Fruit fly (Drosophila melanogaster) whole organism, embryonic: Measurements from ENCODE around the gene uncNacbeta.

Experiments
- Aef1 ChIP-seq: fragments of 200-800 bp; sonication (Bioruptor generic); IDR thresholded peaks from 3 replicates; pipeline ENCODE4 v1.3.6; 2022; ENCODE audit warnings: missing biosample characterization, missing genetic modification characterization
- BtbVII ChIP-seq: fragments of 200-800 bp; sonication (Bioruptor generic); optimal IDR thresholded peaks from 3 replicates; lab custom pipeline; 2017; ENCODE audit warnings: missing biosample characterization, mild to moderate bottlenecking, missing genetic modification characterization
- CG10274 ChIP-seq: fragments of 200-800 bp; sonication (Bioruptor generic); optimal IDR thresholded peaks from 3 replicates; lab custom pipeline; 2017; ENCODE audit warnings: missing biosample characterization, mild to moderate bottlenecking, missing genetic modification characterization
- CG12769 ChIP-seq: fragments of 200-800 bp; sonication (Bioruptor generic); optimal IDR thresholded peaks from 2 replicates; lab custom pipeline; 2019; ENCODE audit warnings: missing biosample characterization, mild to moderate bottlenecking, missing genetic modification characterization, moderate library complexity
- CG15269 ChIP-seq: fragments of 200-800 bp; sonication (Bioruptor generic); optimal IDR thresholded peaks from 2 replicates; lab custom pipeline; 2018; ENCODE audit warnings: missing biosample characterization, mild to moderate bottlenecking, missing genetic modification characterization, moderate library complexity
- CG15601 ChIP-seq: fragments of 200-800 bp; sonication (Bioruptor generic); optimal IDR thresholded peaks from 3 replicates; lab custom pipeline; 2019; ENCODE audit warnings: missing biosample characterization, mild to moderate bottlenecking, missing genetic modification characterization, moderate library complexity
- CG17328 ChIP-seq: fragments of 200-800 bp; sonication (Bioruptor generic); IDR thresholded peaks from 2 replicates; pipeline ENCODE4 v1.3.6; 2022; ENCODE audit warnings: missing biosample characterization, missing genetic modification characterization
- CG17912 ChIP-seq: fragments of 200-800 bp; sonication (Bioruptor generic); optimal IDR thresholded peaks from 2 replicates; lab custom pipeline; 2018; ENCODE audit warnings: missing biosample characterization, mild to moderate bottlenecking, missing genetic modification characterization
- CG2875 ChIP-seq: fragments of 200-800 bp; sonication (Bioruptor generic); optimal IDR thresholded peaks from 2 replicates; lab custom pipeline; 2017; ENCODE audit warnings: missing biosample characterization, mild to moderate bottlenecking, missing genetic modification characterization, missing genetic modification reagents
- CG31388 ChIP-seq: fragments of 200-800 bp; sonication (Bioruptor generic); optimal IDR thresholded peaks from 2 replicates; lab custom pipeline; 2016; ENCODE audit warnings: missing biosample characterization, missing genetic modification characterization
- CG3163 ChIP-seq: fragments of 200-800 bp; sonication (Bioruptor generic); optimal IDR thresholded peaks from 3 replicates; lab custom pipeline; 2016; ENCODE audit warnings: missing biosample characterization, missing genetic modification characterization
- CG3407 ChIP-seq: fragments of 200-800 bp; sonication (Bioruptor generic); optimal IDR thresholded peaks from 2 replicates; lab custom pipeline; 2018; ENCODE audit warnings: missing biosample characterization, mild to moderate bottlenecking, missing genetic modification characterization
- CG6272 ChIP-seq: fragments of 200-800 bp; sonication (Bioruptor generic); IDR thresholded peaks from 2 replicates; pipeline ENCODE4 v1.3.6; 2022; ENCODE audit warnings: missing biosample characterization, missing genetic modification characterization
- CG6689 ChIP-seq: fragments of 200-800 bp; sonication (Bioruptor generic); IDR thresholded peaks from 2 replicates; pipeline ENCODE4 v1.3.6; 2022; ENCODE audit warnings: missing biosample characterization, missing genetic modification characterization
- CG7357 ChIP-seq: fragments of 200-800 bp; sonication (Bioruptor generic); IDR thresholded peaks from 3 replicates; pipeline ENCODE4 v1.3.6; 2022; ENCODE audit warnings: missing biosample characterization, missing genetic modification characterization
- CG8478 ChIP-seq: fragments of >200 bp; optimal IDR thresholded peaks from 2 replicates; lab custom pipeline; 2018
- CG9609 ChIP-seq: fragments of 200-800 bp; sonication (Bioruptor generic); optimal IDR thresholded peaks from 3 replicates; lab custom pipeline; 2016; ENCODE audit warnings: missing biosample characterization, missing genetic modification characterization
- CkIIα-i1 ChIP-seq: fragments of 200-800 bp; sonication (Bioruptor generic); IDR thresholded peaks from 2 replicates; pipeline ENCODE4 v1.3.6; 2022; ENCODE audit warnings: missing biosample characterization, missing genetic modification characterization
- Dll ChIP-seq: fragments of 200-800 bp; sonication (Bioruptor generic); IDR thresholded peaks from 4 replicates; pipeline ENCODE4 v1.3.6; 2022; ENCODE audit warnings: missing biosample characterization, missing genetic modification characterization; ENCODE audit not compliant: partially characterized antibody
- Ets65A ChIP-seq: fragments of 200-800 bp; sonication (Bioruptor generic); peaks from one replicate; lab custom pipeline; 2016; ENCODE audit warnings: missing biosample characterization, missing genetic modification characterization
- HHEX ChIP-seq: fragments of 200-800 bp; sonication (Bioruptor generic); optimal IDR thresholded peaks from 3 replicates; lab custom pipeline; 2017; ENCODE audit warnings: missing biosample characterization, mild to moderate bottlenecking, missing genetic modification characterization, missing genetic modification reagents
- HLH4C ChIP-seq: fragments of 200-800 bp; sonication (Bioruptor generic); IDR thresholded peaks from 3 replicates; pipeline ENCODE4 v1.3.6; 2022; ENCODE audit warnings: missing biosample characterization, missing genetic modification characterization; ENCODE audit not compliant: partially characterized antibody
- Oaz ChIP-seq: fragments of 200-800 bp; sonication (Bioruptor generic); IDR thresholded peaks from 2 replicates; pipeline ENCODE4 v1.3.6; 2022; ENCODE audit warnings: missing biosample characterization, missing genetic modification characterization
- Ravus ChIP-seq: fragments of 200-800 bp; sonication (Bioruptor generic); IDR thresholded peaks from 2 replicates; pipeline ENCODE4 v1.3.6; 2022; ENCODE audit warnings: missing biosample characterization, missing genetic modification characterization
- Rx ChIP-seq: fragments of 200-800 bp; sonication (Bioruptor generic); IDR thresholded peaks from 2 replicates; pipeline ENCODE4 v1.3.6; 2022; ENCODE audit warnings: missing biosample characterization, missing genetic modification characterization
- Sin3A ChIP-seq: fragments of >200 bp; optimal IDR thresholded peaks from 2 replicates; lab custom pipeline; 2018
- Sry-β ChIP-seq: fragments of 200-800 bp; sonication (Bioruptor generic); optimal IDR thresholded peaks from 2 replicates; lab custom pipeline; 2018; ENCODE audit warnings: missing biosample characterization, mild to moderate bottlenecking, missing genetic modification characterization, moderate library complexity
- Sry-δ ChIP-seq: fragments of 200-800 bp; sonication (Bioruptor generic); optimal IDR thresholded peaks from 2 replicates; lab custom pipeline; 2016; ENCODE audit warnings: missing biosample characterization, missing genetic modification characterization
- Stat92E ChIP-seq, 3 experiments: fragments of >200 bp in 2 of 3; fragments of 200-800 bp in 1 of 3; sonication (Bioruptor generic) in 1 of 3; optimal IDR thresholded peaks; 2 replicates each; lab custom pipeline; 2017 to 2019; ENCODE audit warnings: missing biosample characterization in 3 of 3, missing genetic modification characterization in 3 of 3, mild to moderate bottlenecking in 1 of 3, moderate library complexity in 1 of 3
- Vsx1 ChIP-seq: fragments of 200-800 bp; sonication (Bioruptor generic); optimal IDR thresholded peaks from 2 replicates; lab custom pipeline; 2017; ENCODE audit warnings: missing biosample characterization, mild to moderate bottlenecking, missing genetic modification characterization, missing genetic modification reagents
- ab ChIP-seq: fragments of 200-800 bp; sonication (Bioruptor generic); optimal IDR thresholded peaks from 2 replicates; lab custom pipeline; 2016; ENCODE audit warnings: missing biosample characterization, missing genetic modification characterization
- ap ChIP-seq: fragments of 200-800 bp; sonication (Bioruptor generic); IDR thresholded peaks from 2 replicates; pipeline ENCODE4 v1.3.6; 2022; ENCODE audit warnings: missing biosample characterization, missing genetic modification characterization
- cwo ChIP-seq: fragments of 200-800 bp; sonication (Bioruptor generic); optimal IDR thresholded peaks from 3 replicates; lab custom pipeline; 2017; ENCODE audit warnings: missing biosample characterization, missing genetic modification characterization, mild to moderate bottlenecking, moderate library complexity, missing genetic modification reagents
- ems ChIP-seq: fragments of 200-800 bp; sonication (Bioruptor generic); optimal IDR thresholded peaks from 3 replicates; lab custom pipeline; 2016; ENCODE audit warnings: missing biosample characterization, missing genetic modification characterization
- eyg ChIP-seq: fragments of 200-800 bp; sonication (Bioruptor generic); optimal IDR thresholded peaks from 3 replicates; lab custom pipeline; 2016; ENCODE audit warnings: missing biosample characterization, missing genetic modification characterization
- fd64A ChIP-seq: fragments of 200-800 bp; sonication (Bioruptor generic); optimal IDR thresholded peaks from 3 replicates; lab custom pipeline; 2018; ENCODE audit warnings: missing biosample characterization, mild to moderate bottlenecking, missing genetic modification characterization
- ftz-f1 ChIP-seq: fragments of 200-800 bp; sonication (Bioruptor generic); optimal IDR thresholded peaks from 2 replicates; lab custom pipeline; 2016; ENCODE audit warnings: missing biosample characterization, missing genetic modification characterization
- hth ChIP-seq: fragments of >200 bp; optimal IDR thresholded peaks from 2 replicates; lab custom pipeline; 2017; ENCODE audit warnings: inconsistent platforms
- ind ChIP-seq: fragments of 200-800 bp; sonication (Bioruptor generic); optimal IDR thresholded peaks from 3 replicates; lab custom pipeline; 2016; ENCODE audit warnings: missing biosample characterization, missing genetic modification characterization
- insv ChIP-seq, 2 experiments: fragments of 200-800 bp; sonication (Bioruptor generic); optimal IDR thresholded peaks; 3 replicates each; lab custom pipeline; 2016 to 2018; ENCODE audit warnings: missing biosample characterization in 2 of 2, missing genetic modification characterization in 2 of 2
- inv ChIP-seq: fragments of 200-800 bp; sonication (Bioruptor generic); IDR thresholded peaks from 2 replicates; pipeline ENCODE4 v1.3.6; 2022; ENCODE audit warnings: missing biosample characterization, missing genetic modification characterization; ENCODE audit not compliant: partially characterized antibody
- mirr ChIP-seq: fragments of 200-800 bp; sonication (Bioruptor generic); optimal IDR thresholded peaks from 3 replicates; lab custom pipeline; 2018; ENCODE audit warnings: missing biosample characterization, mild to moderate bottlenecking, missing genetic modification characterization
- nerfin-2 ChIP-seq: fragments of 200-800 bp; sonication (Bioruptor generic); IDR thresholded peaks from 2 replicates; pipeline ENCODE4 v1.3.6; 2022; ENCODE audit warnings: missing biosample characterization, missing genetic modification characterization; ENCODE audit not compliant: partially characterized antibody
- pita ChIP-seq: fragments of 200-800 bp; sonication (Bioruptor generic); optimal IDR thresholded peaks from 2 replicates; lab custom pipeline; 2017; ENCODE audit warnings: missing biosample characterization, mild to moderate bottlenecking, missing genetic modification characterization
- pnt ChIP-seq: fragments of 200-800 bp; sonication (Bioruptor generic); optimal IDR thresholded peaks from 3 replicates; lab custom pipeline; 2016; ENCODE audit warnings: missing biosample characterization, missing genetic modification characterization
- pros ChIP-seq: fragments of 200-800 bp; sonication (Bioruptor generic); optimal IDR thresholded peaks from 3 replicates; lab custom pipeline; 2019; ENCODE audit warnings: missing biosample characterization, mild to moderate bottlenecking, missing genetic modification characterization, moderate library complexity
- row ChIP-seq: fragments of 200-800 bp; sonication (Bioruptor generic); IDR thresholded peaks from 3 replicates; pipeline ENCODE4 v1.3.6; 2022; ENCODE audit warnings: missing biosample characterization, missing genetic modification characterization
- slou ChIP-seq: fragments of 200-800 bp; sonication (Bioruptor generic); optimal IDR thresholded peaks from 3 replicates; lab custom pipeline; 2016; ENCODE audit warnings: missing biosample characterization, missing genetic modification characterization
- sqz ChIP-seq: fragments of 200-800 bp; sonication (Bioruptor generic); optimal IDR thresholded peaks from 3 replicates; lab custom pipeline; 2018; ENCODE audit warnings: missing biosample characterization, mild to moderate bottlenecking, missing genetic modification characterization
- tgo ChIP-seq: fragments of 200-800 bp; sonication (Bioruptor generic); IDR thresholded peaks from 3 replicates; pipeline ENCODE4 v1.3.6; 2022; ENCODE audit warnings: missing biosample characterization, missing genetic modification characterization
- twi ChIP-seq: fragments of 200-800 bp; optimal IDR thresholded peaks from 2 replicates; lab custom pipeline; 2019; ENCODE audit warnings: missing biosample characterization, mild to moderate bottlenecking, missing genetic modification characterization, moderate library complexity
- wek ChIP-seq: fragments of 200-800 bp; sonication (Bioruptor generic); optimal IDR thresholded peaks from 3 replicates; lab custom pipeline; 2018; ENCODE audit warnings: missing biosample characterization, mild to moderate bottlenecking, missing genetic modification characterization, moderate library complexity
- zf30C ChIP-seq: fragments of 200-800 bp; sonication (Bioruptor generic); optimal IDR thresholded peaks from 3 replicates; lab custom pipeline; 2018; ENCODE audit warnings: missing biosample characterization, mild to moderate bottlenecking, missing genetic modification characterization

The uncNacbeta gene

DNA sequence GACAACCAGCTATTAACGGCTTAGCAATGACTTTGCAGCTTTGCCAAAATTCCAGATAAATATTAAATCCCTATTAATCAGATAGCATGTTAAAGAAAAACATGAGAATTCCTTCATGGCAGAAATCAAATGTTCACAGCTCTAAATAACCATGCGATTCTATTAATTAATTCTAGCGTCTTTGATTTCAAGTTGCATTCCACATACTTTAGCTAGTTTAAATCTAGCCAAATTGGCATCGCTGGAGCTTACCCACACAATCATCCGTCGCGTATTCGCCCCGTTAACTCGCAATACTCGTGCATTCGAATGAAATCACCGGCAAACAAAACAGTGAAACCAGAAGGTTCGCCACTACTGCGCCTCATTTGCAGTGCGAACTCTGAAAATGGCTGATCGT, 4.3 kb downstream of the uncNacbeta start, which contains the start of gene Tspo (continued):
- TF ChIP-seq ftz-f1 (GFP tag; lab: Kevin White, UChicago): no peak
- TF ChIP-seq ap (GFP tag; lab: Robert Waterston, UW): no peak
- TF ChIP-seq CG17328: no peak
- TF ChIP-seq CG3407 (GFP tag; lab: Kevin White, UChicago): no peak
- no peak for TF ChIP-seq tgo (GFP tag; lab: Robert Waterston, UW)
- TF ChIP-seq Aef1 (GFP tag; lab: Robert Waterston, UW): no peak
- TF ChIP-seq ind (GFP tag; lab: Kevin White, UChicago): no peak
- TF ChIP-seq twi (tag; lab: Kevin White, UChicago): no peak
- TF ChIP-seq CG2875: no peak
- no peak for TF ChIP-seq hth (lab: Kevin White, UChicago)
- TF ChIP-seq CkIIα-i1 (GFP tag; lab: Robert Waterston, UW): no peak
- TF ChIP-seq ab (GFP tag; lab: Kevin White, UChicago): no peak
- TF ChIP-seq HLH4C (GFP tag; lab: Robert Waterston, UW): no peak
- no peak for TF ChIP-seq CG10274 (GFP tag; lab: Kevin White, UChicago)
- no peak for TF ChIP-seq CG3163 (GFP tag; lab: Kevin White, UChicago)
- TF ChIP-seq Ravus (GFP tag; lab: Robert Waterston, UW): no peak
- TF ChIP-seq insv (GFP tag; optimal IDR thresholded peaks at IDR 0.05; lab: Kevin White, UChicago): no peak
- no peak for TF ChIP-seq Oaz (GFP tag; lab: Robert Waterston, UW)
- TF ChIP-seq pnt (GFP tag; lab: Kevin White, UChicago): no peak
- no peak for TF ChIP-seq sqz (GFP tag; lab: Kevin White, UChicago)
- TF ChIP-seq ems: no peak
- TF ChIP-seq zf30C (GFP tag; lab: Kevin White, UChicago): no peak
- TF ChIP-seq CG9609 (GFP tag; lab: Kevin White, UChicago): no peak
- TF ChIP-seq inv (GFP tag; lab: Robert Waterston, UW): no peak
- TF ChIP-seq Sry-β (GFP tag; lab: Kevin White, UChicago): peak; percentile 91
- no peak for TF ChIP-seq CG6689
- TF ChIP-seq nerfin-2: no peak
- TF ChIP-seq CG15269: no peak
- TF ChIP-seq Vsx1 (GFP tag; lab: Kevin White, UChicago): no peak
- TF ChIP-seq CG12769: no peak
- TF ChIP-seq pros (GFP tag; lab: Kevin White, UChicago): no peak
- TF ChIP-seq Sin3A (lab: Kevin White, UChicago): no peak
- no peak for TF ChIP-seq eyg (GFP tag; lab: Kevin White, UChicago)
- TF ChIP-seq cwo: no peak
- TF ChIP-seq CG17912 (GFP tag; lab: Kevin White, UChicago): no peak
- peak; percentile 2 for TF ChIP-seq Sry-δ
- no peak for TF ChIP-seq Stat92E (GFP tag; optimal IDR thresholded peaks at IDR 0.05; lab: Kevin White, UChicago)
- no peak for TF ChIP-seq slou (GFP tag; lab: Kevin White, UChicago)
- TF ChIP-seq pita (GFP tag; lab: Kevin White, UChicago): no peak
- TF ChIP-seq BtbVII (GFP tag; lab: Kevin White, UChicago): no peak
- TF ChIP-seq wek (GFP tag; lab: Kevin White, UChicago): no peak
- TF ChIP-seq Ets65A (GFP tag; lab: Kevin White, UChicago): no peak
- TF ChIP-seq CG6272 (GFP tag; lab: Robert Waterston, UW): no peak
- TF ChIP-seq mirr (GFP tag; lab: Kevin White, UChicago): no peak
- no peak for TF ChIP-seq Rx (GFP tag; lab: Robert Waterston, UW)
- TF ChIP-seq Dll (GFP tag; lab: Robert Waterston, UW): no peak
- no peak for TF ChIP-seq HHEX (GFP tag; lab: Kevin White, UChicago)
- no peak for TF ChIP-seq CG7357 (GFP tag; lab: Robert Waterston, UW)
- no peak for TF ChIP-seq CG15601
- no peak for TF ChIP-seq fd64A
- TF ChIP-seq row (GFP tag; lab: Robert Waterston, UW): peak; percentile 83
- no peak for TF ChIP-seq CG31388 (GFP tag; lab: Kevin White, UChicago)
- TF ChIP-seq CG8478 (lab: Kevin White, UChicago): peak; percentile 35
